Fruit fly (Drosophila melanogaster) whole organism, embryonic: Measurements from ENCODE around the gene UbcE2H.

Source experiments
- Abd-B ChIP-seq: fragments of 200-800 bp; sonication (Bioruptor generic); optimal IDR thresholded peaks from 2 replicates; lab custom pipeline; 2018; ENCODE audit warnings: missing biosample characterization, mild to moderate bottlenecking, missing genetic modification characterization, moderate library complexity
- Ada2b ChIP-seq: fragments of 200-800 bp; sonication (Bioruptor generic); IDR thresholded peaks from 2 replicates; pipeline ENCODE4 v1.3.6; 2022; ENCODE audit warnings: missing biosample characterization, missing genetic modification characterization
- Antp ChIP-seq: fragments of 200-800 bp; sonication (Bioruptor generic); optimal IDR thresholded peaks from 3 replicates; lab custom pipeline; 2016; ENCODE audit warnings: missing biosample characterization, missing genetic modification characterization
- CG11398 ChIP-seq: fragments of 200-800 bp; sonication (Bioruptor generic); optimal IDR thresholded peaks from 2 replicates; lab custom pipeline; 2016; ENCODE audit warnings: missing biosample characterization, missing genetic modification characterization
- CG11695 ChIP-seq: fragments of 200-800 bp; sonication (Bioruptor generic); IDR thresholded peaks from 3 replicates; pipeline ENCODE4 v1.3.6; 2022; ENCODE audit warnings: missing biosample characterization, missing genetic modification characterization
- CG11696 ChIP-seq: fragments of 200-800 bp; sonication (Bioruptor generic); IDR thresholded peaks from 2 replicates; pipeline ENCODE4 v1.3.6; 2022; ENCODE audit warnings: missing biosample characterization, missing genetic modification characterization
- CG12942 ChIP-seq: fragments of 200-800 bp; sonication (Bioruptor generic); optimal IDR thresholded peaks from 3 replicates; lab custom pipeline; 2016; ENCODE audit warnings: missing biosample characterization, missing genetic modification characterization
- CG14050 ChIP-seq: fragments of 200-800 bp; sonication (Bioruptor generic); IDR thresholded peaks from 3 replicates; pipeline ENCODE4 v1.3.6; 2022; ENCODE audit warnings: missing biosample characterization, missing genetic modification characterization
- CG14860 ChIP-seq: fragments of 200-800 bp; sonication (Bioruptor generic); IDR thresholded peaks from 3 replicates; pipeline ENCODE4 v1.3.6; 2022; ENCODE audit warnings: missing biosample characterization, missing genetic modification characterization; ENCODE audit not compliant: partially characterized antibody
- CG15514 ChIP-seq: fragments of 200-800 bp; sonication (Bioruptor generic); optimal IDR thresholded peaks from 3 replicates; lab custom pipeline; 2017; ENCODE audit warnings: missing biosample characterization, missing genetic modification characterization, mild to moderate bottlenecking, moderate library complexity, missing genetic modification reagents
- CG18476 ChIP-seq: fragments of 200-800 bp; sonication (Bioruptor generic); optimal IDR thresholded peaks from 2 replicates; lab custom pipeline; 2016; ENCODE audit warnings: missing biosample characterization, mild to moderate bottlenecking, missing genetic modification characterization
- CG30020 ChIP-seq: fragments of 200-800 bp; optimal IDR thresholded peaks from 2 replicates; lab custom pipeline; 2019; ENCODE audit warnings: missing biosample characterization, mild to moderate bottlenecking, missing genetic modification characterization, moderate library complexity
- CG31365 ChIP-seq: fragments of 200-800 bp; sonication (Bioruptor generic); optimal IDR thresholded peaks from 2 replicates; lab custom pipeline; 2018; ENCODE audit warnings: missing biosample characterization, mild to moderate bottlenecking, missing genetic modification characterization
- CG4360 ChIP-seq: fragments of 200-800 bp; sonication (Bioruptor generic); IDR thresholded peaks from 2 replicates; pipeline ENCODE4 v1.3.6; 2022; ENCODE audit warnings: missing biosample characterization, missing genetic modification characterization
- CG5953 ChIP-seq: fragments of 200-800 bp; sonication (Bioruptor generic); IDR thresholded peaks from 2 replicates; pipeline ENCODE4 v1.3.6; 2022; ENCODE audit warnings: missing biosample characterization, missing genetic modification characterization
- CG6765 ChIP-seq: fragments of 200-800 bp; sonication (Bioruptor generic); optimal IDR thresholded peaks from 3 replicates; lab custom pipeline; 2017; ENCODE audit warnings: missing biosample characterization, mild to moderate bottlenecking, missing genetic modification characterization
- CG9215 ChIP-seq: fragments of 200-800 bp; sonication (Bioruptor generic); IDR thresholded peaks from 2 replicates; pipeline ENCODE4 v1.3.6; 2022; ENCODE audit warnings: missing biosample characterization, missing genetic modification characterization
- CrebB ChIP-seq: fragments of 200-800 bp; sonication (Bioruptor generic); optimal IDR thresholded peaks from 3 replicates; lab custom pipeline; 2018; ENCODE audit warnings: missing biosample characterization, mild to moderate bottlenecking, missing genetic modification characterization
- Deaf1 ChIP-seq: fragments of 200-800 bp; optimal IDR thresholded peaks from 3 replicates; lab custom pipeline; 2019; ENCODE audit warnings: missing biosample characterization, mild to moderate bottlenecking, missing genetic modification characterization, moderate library complexity
- Doc2 ChIP-seq: fragments of 200-800 bp; sonication (Bioruptor generic); IDR thresholded peaks from 2 replicates; pipeline ENCODE4 v1.3.6; 2022; ENCODE audit warnings: missing biosample characterization, missing genetic modification characterization
- Dp ChIP-seq: fragments of 200-800 bp; sonication (Bioruptor generic); optimal IDR thresholded peaks from 2 replicates; lab custom pipeline; 2018; ENCODE audit warnings: missing biosample characterization, mild to moderate bottlenecking, missing genetic modification characterization, moderate library complexity
- Ets97D ChIP-seq: fragments of 200-800 bp; sonication (Bioruptor generic); optimal IDR thresholded peaks from 3 replicates; lab custom pipeline; 2016; ENCODE audit warnings: missing biosample characterization, missing genetic modification characterization
- H15 ChIP-seq: fragments of 200-800 bp; sonication (Bioruptor generic); IDR thresholded peaks from 3 replicates; pipeline ENCODE4 v1.3.6; 2022; ENCODE audit warnings: missing biosample characterization, missing genetic modification characterization
- Kr ChIP-seq: fragments of 200-800 bp; sonication (Bioruptor generic); optimal IDR thresholded peaks from 2 replicates; lab custom pipeline; 2017; ENCODE audit warnings: missing biosample characterization, mild to moderate bottlenecking, missing genetic modification characterization
- Max ChIP-seq: fragments of 200-800 bp; sonication (Bioruptor generic); optimal IDR thresholded peaks from 2 replicates; lab custom pipeline; 2016; ENCODE audit warnings: missing biosample characterization, mild to moderate bottlenecking, missing genetic modification characterization
- NFAT ChIP-seq: fragments of 200-800 bp; sonication (Bioruptor generic); IDR thresholded peaks from 2 replicates; pipeline ENCODE4 v1.3.6; 2022; ENCODE audit warnings: missing biosample characterization, missing genetic modification characterization
- NK7.1 ChIP-seq: fragments of 200-800 bp; sonication (Bioruptor generic); optimal IDR thresholded peaks from 3 replicates; lab custom pipeline; 2016; ENCODE audit warnings: missing biosample characterization, missing genetic modification characterization
- Rfx ChIP-seq: fragments of 200-800 bp; sonication (Bioruptor generic); IDR thresholded peaks from 2 replicates; pipeline ENCODE4 v1.3.6; 2022; ENCODE audit warnings: missing biosample characterization, missing genetic modification characterization
- TFAM ChIP-seq: fragments of 200-800 bp; sonication (Bioruptor generic); optimal IDR thresholded peaks from 2 replicates; lab custom pipeline; 2017; ENCODE audit warnings: missing biosample characterization, missing genetic modification characterization, inconsistent platforms
- ac ChIP-seq: fragments of 200-800 bp; sonication (Bioruptor generic); optimal IDR thresholded peaks from 3 replicates; lab custom pipeline; 2017; ENCODE audit warnings: missing biosample characterization, mild to moderate bottlenecking, missing genetic modification characterization
- bigmax ChIP-seq: fragments of 200-800 bp; sonication (Bioruptor generic); optimal IDR thresholded peaks from 2 replicates; lab custom pipeline; 2018; ENCODE audit warnings: missing biosample characterization, mild to moderate bottlenecking, missing genetic modification characterization
- cas ChIP-seq: fragments of 200-800 bp; sonication (Bioruptor generic); IDR thresholded peaks from 2 replicates; pipeline ENCODE4 v1.3.6; 2022; ENCODE audit warnings: missing biosample characterization, missing genetic modification characterization
- chif ChIP-seq, 2 experiments: fragments of 200-800 bp; sonication (Bioruptor generic); optimal IDR thresholded peaks; 3 replicates each; lab custom pipeline; 2016; ENCODE audit warnings: missing biosample characterization in 2 of 2, missing genetic modification characterization in 2 of 2
- ci ChIP-seq: fragments of 200-800 bp; sonication (Bioruptor generic); IDR thresholded peaks from 3 replicates; pipeline ENCODE4 v1.3.6; 2022; ENCODE audit warnings: missing biosample characterization, missing genetic modification characterization
- crp ChIP-seq, 2 experiments: fragments of 200-800 bp; sonication (Bioruptor generic); optimal IDR thresholded peaks; 2 replicates in 1 of 2; 3 replicates in 1 of 2; lab custom pipeline; 2017; ENCODE audit warnings: missing biosample characterization in 2 of 2, missing genetic modification characterization in 2 of 2, mild to moderate bottlenecking in 1 of 2, moderate library complexity in 1 of 2
- gem ChIP-seq: fragments of 200-800 bp; sonication (Bioruptor generic); optimal IDR thresholded peaks from 2 replicates; lab custom pipeline; 2019; ENCODE audit warnings: missing biosample characterization, mild to moderate bottlenecking, missing genetic modification characterization, moderate library complexity
- kay ChIP-seq: fragments of 200-800 bp; sonication (Bioruptor generic); optimal IDR thresholded peaks from 2 replicates; lab custom pipeline; 2016; ENCODE audit warnings: missing biosample characterization, missing genetic modification characterization
- lilli ChIP-seq: fragments of 200-800 bp; sonication (Bioruptor generic); optimal IDR thresholded peaks from 3 replicates; lab custom pipeline; 2016; ENCODE audit warnings: missing biosample characterization, missing genetic modification characterization
- luna ChIP-seq: fragments of 200-800 bp; sonication (Bioruptor generic); optimal IDR thresholded peaks from 2 replicates; lab custom pipeline; 2016; ENCODE audit warnings: missing biosample characterization, missing genetic modification characterization
- p53 ChIP-seq: fragments of 200-800 bp; sonication (Bioruptor generic); optimal IDR thresholded peaks from 2 replicates; lab custom pipeline; 2016; ENCODE audit warnings: missing biosample characterization, missing genetic modification characterization
- pfk ChIP-seq: fragments of 200-800 bp; sonication (Bioruptor generic); optimal IDR thresholded peaks from 2 replicates; lab custom pipeline; 2018; ENCODE audit warnings: missing biosample characterization, mild to moderate bottlenecking, missing genetic modification characterization, moderate library complexity
- ro ChIP-seq: fragments of 200-800 bp; sonication (Bioruptor generic); IDR thresholded peaks from 2 replicates; pipeline ENCODE4 v1.3.6; 2022; ENCODE audit warnings: missing biosample characterization, missing genetic modification characterization
- sc ChIP-seq, 3 experiments: fragments of >200 bp in 2 of 3; fragments of 200-800 bp in 1 of 3; sonication (Bioruptor generic) in 1 of 3; optimal IDR thresholded peaks; 2 replicates in 2 of 3; 3 replicates in 1 of 3; lab custom pipeline; 2017; ENCODE audit warnings: mild to moderate bottlenecking in 1 of 3, missing biosample characterization in 1 of 3, missing genetic modification characterization in 1 of 3, missing genetic modification reagents in 1 of 3
- slbo ChIP-seq: fragments of 200-800 bp; sonication (Bioruptor generic); IDR thresholded peaks from 2 replicates; pipeline ENCODE4 v1.3.6; 2022; ENCODE audit warnings: missing biosample characterization, missing genetic modification characterization
- slou ChIP-seq: fragments of 200-800 bp; sonication (Bioruptor generic); optimal IDR thresholded peaks from 3 replicates; lab custom pipeline; 2016; ENCODE audit warnings: missing biosample characterization, missing genetic modification characterization
- sqz ChIP-seq: fragments of 200-800 bp; sonication (Bioruptor generic); optimal IDR thresholded peaks from 3 replicates; lab custom pipeline; 2018; ENCODE audit warnings: missing biosample characterization, mild to moderate bottlenecking, missing genetic modification characterization
- tio ChIP-seq: fragments of 200-800 bp; sonication (Bioruptor generic); optimal IDR thresholded peaks from 2 replicates; lab custom pipeline; 2017; ENCODE audit warnings: missing biosample characterization, missing genetic modification characterization, inconsistent platforms
- ttk ChIP-seq: fragments of 200-800 bp; sonication (Bioruptor generic); IDR thresholded peaks from 2 replicates; pipeline ENCODE4 v2.1.2; 2022; ENCODE audit warnings: missing biosample characterization, missing genetic modification characterization
- twi ChIP-seq: fragments of 200-800 bp; optimal IDR thresholded peaks from 2 replicates; lab custom pipeline; 2019; ENCODE audit warnings: missing biosample characterization, mild to moderate bottlenecking, missing genetic modification characterization, moderate library complexity
- unc-4 ChIP-seq: fragments of 200-800 bp; sonication (Bioruptor generic); IDR thresholded peaks from 2 replicates; pipeline ENCODE4 v1.3.6; 2022; ENCODE audit warnings: missing biosample characterization, missing genetic modification characterization; ENCODE audit not compliant: partially characterized antibody
- vfl ChIP-seq: fragments of 200-800 bp; sonication (Bioruptor generic); optimal IDR thresholded peaks from 2 replicates; lab custom pipeline; 2016; ENCODE audit warnings: missing biosample characterization, missing genetic modification characterization
- vvl ChIP-seq: fragments of 200-800 bp; sonication (Bioruptor generic); IDR thresholded peaks from 2 replicates; pipeline ENCODE4 v1.3.6; 2022; ENCODE audit warnings: missing biosample characterization, missing genetic modification characterization

UbcE2H gene

DNA sequence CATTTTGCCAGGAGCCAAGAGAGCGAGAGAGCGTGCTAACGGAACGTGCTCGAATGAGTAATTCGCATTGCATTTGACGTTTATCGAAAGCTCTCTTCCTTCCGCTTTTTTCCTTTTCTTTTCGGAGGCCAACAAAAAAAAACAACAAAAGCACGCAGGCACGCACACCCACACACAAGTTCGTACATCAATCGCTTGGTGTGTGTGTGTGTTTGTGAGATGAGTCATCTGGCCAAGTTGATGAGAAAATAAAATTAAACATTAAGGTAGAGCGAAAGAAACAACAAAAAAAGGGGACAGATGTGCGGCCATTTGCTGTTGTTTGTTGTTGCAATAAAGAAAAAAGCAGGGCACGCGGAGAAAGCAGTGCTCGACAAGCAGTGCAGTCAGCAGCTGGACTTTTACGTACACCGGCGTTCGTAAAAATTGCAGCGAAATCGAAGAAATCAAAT is 30.6 kb downstream of the UbcE2H start (continued):
- no peak for TF ChIP-seq chif (GFP tag; optimal IDR thresholded peaks at IDR 0.05; lab: Kevin White, UChicago)
- TF ChIP-seq CG31365 (tag; lab: Kevin White, UChicago), result peak; percentile 98
- TF ChIP-seq slbo (GFP tag; lab: Robert Waterston, UW), result 0 out of 2 replicates have a peak, but pooled peaks have one; percentile 5
- TF ChIP-seq CG6765, result no peak
- TF ChIP-seq luna (GFP tag; lab: Kevin White, UChicago), result no peak
- peak; percentile 91 for TF ChIP-seq CG11696 (GFP tag; lab: Robert Waterston, UW)
- TF ChIP-seq CG18476 (GFP tag; lab: Kevin White, UChicago), result no peak
- TF ChIP-seq slou (GFP tag; lab: Kevin White, UChicago), result no peak
- TF ChIP-seq CG15514 (GFP tag; lab: Kevin White, UChicago), result no peak
- no peak for TF ChIP-seq tio
- TF ChIP-seq CG14860 (GFP tag; lab: Robert Waterston, UW), result no peak
- TF ChIP-seq gem, result no peak
- TF ChIP-seq CG11695, result no peak
- no peak for TF ChIP-seq sc (optimal IDR thresholded peaks at IDR 0.05; lab: Kevin White, UChicago)
- no peak for TF ChIP-seq sc (GFP tag; optimal IDR thresholded peaks at IDR 0.05; lab: Kevin White, UChicago)
- TF ChIP-seq H15 (GFP tag; lab: Robert Waterston, UW), result no peak
- TF ChIP-seq Ets97D (GFP tag; lab: Kevin White, UChicago), result peak; percentile 2
- TF ChIP-seq vfl (GFP tag; lab: Kevin White, UChicago), result no peak
- no peak for TF ChIP-seq NFAT (GFP tag; lab: Robert Waterston, UW)
- TF ChIP-seq NK7.1, result no peak
- no peak for TF ChIP-seq p53 (GFP tag; lab: Kevin White, UChicago)
- TF ChIP-seq ro (GFP tag; lab: Robert Waterston, UW), result no peak
- TF ChIP-seq Kr (GFP tag; lab: Kevin White, UChicago), result no peak
- no peak for TF ChIP-seq TFAM
- peak in 1 of 2 experiments; percentile 58 for TF ChIP-seq crp (GFP tag; optimal IDR thresholded peaks at IDR 0.05; lab: Kevin White, UChicago)
- TF ChIP-seq Antp (GFP tag; lab: Kevin White, UChicago), result no peak
- peak; percentile 51; the same call in 2 of the 3 replicates for TF ChIP-seq ci
- TF ChIP-seq CG30020 (tag; lab: Kevin White, UChicago), result no peak
- peak; percentile 90 for TF ChIP-seq CG4360 (GFP tag; lab: Robert Waterston, UW)
- TF ChIP-seq CG9215 (GFP tag; lab: Robert Waterston, UW), result no peak
- peak; percentile 85 for TF ChIP-seq kay (GFP tag; lab: Kevin White, UChicago)
- TF ChIP-seq unc-4, result no peak
- TF ChIP-seq Max (GFP tag; lab: Kevin White, UChicago), result no peak
- TF ChIP-seq CG11398, result no peak
- TF ChIP-seq CrebB (tag; lab: Kevin White, UChicago), result no peak
- TF ChIP-seq CG12942, result no peak
- TF ChIP-seq pfk (GFP tag; lab: Kevin White, UChicago), result no peak
- TF ChIP-seq Ada2b (GFP tag; lab: Robert Waterston, UW), result no peak
- TF ChIP-seq cas (GFP tag; lab: Robert Waterston, UW), result no peak
- peak; percentile 31 for TF ChIP-seq sqz (GFP tag; lab: Kevin White, UChicago)
- TF ChIP-seq bigmax, result no peak
- TF ChIP-seq CG5953 (GFP tag; lab: Robert Waterston, UW), result no peak
- TF ChIP-seq ttk (GFP tag; lab: Robert Waterston, UW), result no peak
- no peak for TF ChIP-seq twi (tag; lab: Kevin White, UChicago)
- TF ChIP-seq Abd-B (GFP tag; lab: Kevin White, UChicago), result no peak
- no peak for TF ChIP-seq Deaf1 (tag; lab: Kevin White, UChicago)
- no peak for TF ChIP-seq ac (GFP tag; lab: Kevin White, UChicago)
- TF ChIP-seq CG14050 (GFP tag; lab: Robert Waterston, UW), result no peak
- peak; percentile 17; the same call in 1 of the 2 replicates for TF ChIP-seq Rfx (GFP tag; lab: Robert Waterston, UW)
- TF ChIP-seq Doc2 (GFP tag; lab: Robert Waterston, UW), result no peak
- TF ChIP-seq lilli (GFP tag; lab: Kevin White, UChicago), result no peak
- no peak for TF ChIP-seq Dp
- no peak for TF ChIP-seq vvl (GFP tag; lab: Robert Waterston, UW)
